Fruit fly (Drosophila melanogaster) whole organism, embryonic: ENCODE data around the gene CG12768.

Experiments
- Atf6 ChIP-seq: fragments of 200-800 bp; sonication (Bioruptor generic); IDR thresholded peaks from 2 replicates; pipeline ENCODE4 v1.3.6; 2022; ENCODE audit warnings: missing biosample characterization, missing genetic modification characterization
- CG10209 ChIP-seq: fragments of 200-800 bp; sonication (Bioruptor generic); optimal IDR thresholded peaks from 3 replicates; lab custom pipeline; 2017; ENCODE audit warnings: missing biosample characterization, mild to moderate bottlenecking, missing genetic modification characterization, missing genetic modification reagents
- CG11398 ChIP-seq: fragments of 200-800 bp; sonication (Bioruptor generic); optimal IDR thresholded peaks from 2 replicates; lab custom pipeline; 2016; ENCODE audit warnings: missing biosample characterization, missing genetic modification characterization
- CG12236 ChIP-seq: fragments of 200-800 bp; sonication (Bioruptor generic); optimal IDR thresholded peaks from 2 replicates; lab custom pipeline; 2016; ENCODE audit warnings: missing biosample characterization, missing genetic modification characterization
- CG12299 ChIP-seq: fragments of 200-800 bp; sonication (Bioruptor generic); optimal IDR thresholded peaks from 2 replicates; lab custom pipeline; 2018; ENCODE audit warnings: missing biosample characterization, mild to moderate bottlenecking, missing genetic modification characterization
- CG12769 ChIP-seq: fragments of 200-800 bp; sonication (Bioruptor generic); optimal IDR thresholded peaks from 2 replicates; lab custom pipeline; 2019; ENCODE audit warnings: missing biosample characterization, mild to moderate bottlenecking, missing genetic modification characterization, moderate library complexity
- CG13624 ChIP-seq: fragments of 200-800 bp; sonication (Bioruptor generic); optimal IDR thresholded peaks from 2 replicates; lab custom pipeline; 2016; ENCODE audit warnings: missing biosample characterization, missing genetic modification characterization
- CG14860 ChIP-seq: fragments of 200-800 bp; sonication (Bioruptor generic); IDR thresholded peaks from 3 replicates; pipeline ENCODE4 v1.3.6; 2022; ENCODE audit warnings: missing biosample characterization, missing genetic modification characterization; ENCODE audit not compliant: partially characterized antibody
- CG16813 ChIP-seq: fragments of 200-800 bp; sonication (Bioruptor generic); IDR thresholded peaks from 3 replicates; pipeline ENCODE4 v1.3.6; 2022; ENCODE audit warnings: missing biosample characterization, missing genetic modification characterization; ENCODE audit not compliant: partially characterized antibody
- CG17359 ChIP-seq: fragments of 200-800 bp; sonication (Bioruptor generic); optimal IDR thresholded peaks from 3 replicates; lab custom pipeline; 2018; ENCODE audit warnings: missing biosample characterization, mild to moderate bottlenecking, missing genetic modification characterization, moderate library complexity
- CG17361 ChIP-seq: fragments of 200-800 bp; sonication (Bioruptor generic); IDR thresholded peaks from 3 replicates; pipeline ENCODE4 v1.3.6; 2022; ENCODE audit warnings: missing biosample characterization, missing genetic modification characterization
- CG17385 ChIP-seq: fragments of 200-800 bp; sonication (Bioruptor generic); optimal IDR thresholded peaks from 3 replicates; lab custom pipeline; 2018; ENCODE audit warnings: missing biosample characterization, mild to moderate bottlenecking, missing genetic modification characterization
- CG17568 ChIP-seq: fragments of 200-800 bp; sonication (Bioruptor generic); optimal IDR thresholded peaks from 2 replicates; lab custom pipeline; 2018; ENCODE audit warnings: missing biosample characterization, mild to moderate bottlenecking, missing genetic modification characterization, moderate library complexity
- CG18764 ChIP-seq: fragments of 200-800 bp; sonication (Bioruptor generic); optimal IDR thresholded peaks from 3 replicates; lab custom pipeline; 2016; ENCODE audit warnings: missing biosample characterization, missing genetic modification characterization
- CG2202 ChIP-seq: fragments of 200-800 bp; sonication (Bioruptor generic); optimal IDR thresholded peaks from 2 replicates; lab custom pipeline; 2018; ENCODE audit warnings: missing biosample characterization, mild to moderate bottlenecking, missing genetic modification characterization
- CG32767 ChIP-seq: fragments of 200-800 bp; sonication (Bioruptor generic); IDR thresholded peaks from 2 replicates; pipeline ENCODE4 v1.3.6; 2022; ENCODE audit warnings: missing biosample characterization, missing genetic modification characterization
- CG6683 ChIP-seq: fragments of 200-800 bp; sonication (Bioruptor generic); optimal IDR thresholded peaks from 2 replicates; lab custom pipeline; 2017; ENCODE audit warnings: missing biosample characterization, mild to moderate bottlenecking, missing genetic modification characterization, missing genetic modification reagents
- CG7372 ChIP-seq: fragments of 200-800 bp; sonication (Bioruptor generic); IDR thresholded peaks from 2 replicates; pipeline ENCODE4 v1.3.6; 2022; ENCODE audit warnings: missing biosample characterization, missing genetic modification characterization
- CG7786 ChIP-seq: fragments of 200-800 bp; sonication (Bioruptor generic); optimal IDR thresholded peaks from 2 replicates; lab custom pipeline; 2016; ENCODE audit warnings: missing biosample characterization, missing genetic modification characterization
- CG8478 ChIP-seq: fragments of >200 bp; optimal IDR thresholded peaks from 2 replicates; lab custom pipeline; 2018
- CoRest ChIP-seq: fragments of 200-800 bp; sonication (Bioruptor generic); optimal IDR thresholded peaks from 3 replicates; lab custom pipeline; 2018; ENCODE audit warnings: missing biosample characterization, mild to moderate bottlenecking, missing genetic modification characterization, moderate library complexity
- Dad ChIP-seq: fragments of 200-800 bp; sonication (Bioruptor generic); optimal IDR thresholded peaks from 3 replicates; lab custom pipeline; 2016; ENCODE audit warnings: missing biosample characterization, missing genetic modification characterization
- Deaf1 ChIP-seq: fragments of 200-800 bp; optimal IDR thresholded peaks from 3 replicates; lab custom pipeline; 2019; ENCODE audit warnings: missing biosample characterization, mild to moderate bottlenecking, missing genetic modification characterization, moderate library complexity
- Dip3 ChIP-seq: fragments of 200-800 bp; sonication (Bioruptor generic); optimal IDR thresholded peaks from 3 replicates; lab custom pipeline; 2016; ENCODE audit warnings: missing biosample characterization, missing genetic modification characterization
- Doc2 ChIP-seq: fragments of 200-800 bp; sonication (Bioruptor generic); IDR thresholded peaks from 2 replicates; pipeline ENCODE4 v1.3.6; 2022; ENCODE audit warnings: missing biosample characterization, missing genetic modification characterization
- Dp ChIP-seq: fragments of 200-800 bp; sonication (Bioruptor generic); optimal IDR thresholded peaks from 2 replicates; lab custom pipeline; 2018; ENCODE audit warnings: missing biosample characterization, mild to moderate bottlenecking, missing genetic modification characterization, moderate library complexity
- Fer3 ChIP-seq: fragments of 200-800 bp; sonication (Bioruptor generic); optimal IDR thresholded peaks from 2 replicates; lab custom pipeline; 2018; ENCODE audit warnings: missing biosample characterization, mild to moderate bottlenecking, missing genetic modification characterization, moderate library complexity
- H2.0 ChIP-seq: fragments of 200-800 bp; sonication (Bioruptor generic); IDR thresholded peaks from 2 replicates; pipeline ENCODE4 v1.3.6; 2022; ENCODE audit warnings: missing biosample characterization, missing genetic modification characterization
- Mrtf ChIP-seq: fragments of 200-800 bp; sonication (Bioruptor generic); IDR thresholded peaks from 3 replicates; pipeline ENCODE4 v1.3.6; 2022; ENCODE audit warnings: missing biosample characterization, missing genetic modification characterization
- NK7.1 ChIP-seq: fragments of 200-800 bp; sonication (Bioruptor generic); optimal IDR thresholded peaks from 3 replicates; lab custom pipeline; 2016; ENCODE audit warnings: missing biosample characterization, missing genetic modification characterization
- Neu2 ChIP-seq: fragments of 200-800 bp; sonication (Bioruptor generic); optimal IDR thresholded peaks from 3 replicates; lab custom pipeline; 2016; ENCODE audit warnings: missing biosample characterization, missing genetic modification characterization, borderline replicate concordance
- Nf-YB ChIP-seq: fragments of 200-800 bp; sonication (Bioruptor generic); optimal IDR thresholded peaks from 3 replicates; lab custom pipeline; 2019; ENCODE audit warnings: missing biosample characterization, mild to moderate bottlenecking, missing genetic modification characterization, moderate library complexity
- ab ChIP-seq: fragments of 200-800 bp; sonication (Bioruptor generic); optimal IDR thresholded peaks from 2 replicates; lab custom pipeline; 2016; ENCODE audit warnings: missing biosample characterization, missing genetic modification characterization
- ac ChIP-seq: fragments of 200-800 bp; sonication (Bioruptor generic); optimal IDR thresholded peaks from 3 replicates; lab custom pipeline; 2017; ENCODE audit warnings: missing biosample characterization, mild to moderate bottlenecking, missing genetic modification characterization
- ash1 ChIP-seq: fragments of 200-800 bp; sonication (Bioruptor generic); optimal IDR thresholded peaks from 2 replicates; lab custom pipeline; 2018; ENCODE audit warnings: missing biosample characterization, mild to moderate bottlenecking, missing genetic modification characterization
- bbx ChIP-seq: fragments of 200-800 bp; sonication (Bioruptor generic); IDR thresholded peaks from 2 replicates; pipeline ENCODE4 v1.3.6; 2022; ENCODE audit warnings: missing biosample characterization, missing genetic modification characterization; ENCODE audit not compliant: partially characterized antibody
- br ChIP-seq: fragments of >200 bp; optimal IDR thresholded peaks from 2 replicates; lab custom pipeline; 2017
- btn ChIP-seq: fragments of 200-800 bp; sonication (Bioruptor generic); optimal IDR thresholded peaks from 2 replicates; lab custom pipeline; 2016; ENCODE audit warnings: missing biosample characterization, missing genetic modification characterization
- chif ChIP-seq, 2 experiments: fragments of 200-800 bp; sonication (Bioruptor generic); optimal IDR thresholded peaks; 3 replicates each; lab custom pipeline; 2016; ENCODE audit warnings: missing biosample characterization in 2 of 2, missing genetic modification characterization in 2 of 2
- da ChIP-seq: fragments of 200-800 bp; sonication (Bioruptor generic); optimal IDR thresholded peaks from 2 replicates; lab custom pipeline; 2016; ENCODE audit warnings: missing biosample characterization, missing genetic modification characterization
- inv ChIP-seq: fragments of 200-800 bp; sonication (Bioruptor generic); IDR thresholded peaks from 2 replicates; pipeline ENCODE4 v1.3.6; 2022; ENCODE audit warnings: missing biosample characterization, missing genetic modification characterization; ENCODE audit not compliant: partially characterized antibody
- lov ChIP-seq, 2 experiments: fragments of 200-800 bp in 1 of 2; fragments of >200 bp in 1 of 2; sonication (Bioruptor generic) in 1 of 2; IDR thresholded peaks in 1 of 2; optimal IDR thresholded peaks in 1 of 2; 2 replicates in 1 of 2; 3 replicates in 1 of 2; pipeline versions ENCODE4 v1.3.6 to Lab custom; 2017 to 2022; ENCODE audit warnings: missing biosample characterization in 1 of 2, missing genetic modification characterization in 1 of 2
- mirr ChIP-seq: fragments of 200-800 bp; sonication (Bioruptor generic); optimal IDR thresholded peaks from 3 replicates; lab custom pipeline; 2018; ENCODE audit warnings: missing biosample characterization, mild to moderate bottlenecking, missing genetic modification characterization
- nerfin-2 ChIP-seq: fragments of 200-800 bp; sonication (Bioruptor generic); IDR thresholded peaks from 2 replicates; pipeline ENCODE4 v1.3.6; 2022; ENCODE audit warnings: missing biosample characterization, missing genetic modification characterization; ENCODE audit not compliant: partially characterized antibody
- pho ChIP-seq: fragments of 200-800 bp; sonication (Bioruptor generic); optimal IDR thresholded peaks from 2 replicates; lab custom pipeline; 2016; ENCODE audit warnings: missing biosample characterization, missing genetic modification characterization
- psq ChIP-seq: fragments of 200-800 bp; sonication (Bioruptor generic); optimal IDR thresholded peaks from 2 replicates; lab custom pipeline; 2017; ENCODE audit warnings: missing biosample characterization, missing genetic modification characterization
- pum ChIP-seq: fragments of 200-800 bp; sonication (Bioruptor generic); optimal IDR thresholded peaks from 2 replicates; lab custom pipeline; 2016; ENCODE audit warnings: missing biosample characterization, missing genetic modification characterization
- ro ChIP-seq: fragments of 200-800 bp; sonication (Bioruptor generic); IDR thresholded peaks from 2 replicates; pipeline ENCODE4 v1.3.6; 2022; ENCODE audit warnings: missing biosample characterization, missing genetic modification characterization
- sima ChIP-seq: fragments of 200-800 bp; sonication (Bioruptor generic); optimal IDR thresholded peaks from 2 replicates; lab custom pipeline; 2016; ENCODE audit warnings: missing biosample characterization, missing genetic modification characterization
- tx ChIP-seq: fragments of 200-800 bp; sonication (Bioruptor generic); optimal IDR thresholded peaks from 2 replicates; lab custom pipeline; 2016; ENCODE audit warnings: missing biosample characterization, missing genetic modification characterization

Gene CG12768

DNA sequence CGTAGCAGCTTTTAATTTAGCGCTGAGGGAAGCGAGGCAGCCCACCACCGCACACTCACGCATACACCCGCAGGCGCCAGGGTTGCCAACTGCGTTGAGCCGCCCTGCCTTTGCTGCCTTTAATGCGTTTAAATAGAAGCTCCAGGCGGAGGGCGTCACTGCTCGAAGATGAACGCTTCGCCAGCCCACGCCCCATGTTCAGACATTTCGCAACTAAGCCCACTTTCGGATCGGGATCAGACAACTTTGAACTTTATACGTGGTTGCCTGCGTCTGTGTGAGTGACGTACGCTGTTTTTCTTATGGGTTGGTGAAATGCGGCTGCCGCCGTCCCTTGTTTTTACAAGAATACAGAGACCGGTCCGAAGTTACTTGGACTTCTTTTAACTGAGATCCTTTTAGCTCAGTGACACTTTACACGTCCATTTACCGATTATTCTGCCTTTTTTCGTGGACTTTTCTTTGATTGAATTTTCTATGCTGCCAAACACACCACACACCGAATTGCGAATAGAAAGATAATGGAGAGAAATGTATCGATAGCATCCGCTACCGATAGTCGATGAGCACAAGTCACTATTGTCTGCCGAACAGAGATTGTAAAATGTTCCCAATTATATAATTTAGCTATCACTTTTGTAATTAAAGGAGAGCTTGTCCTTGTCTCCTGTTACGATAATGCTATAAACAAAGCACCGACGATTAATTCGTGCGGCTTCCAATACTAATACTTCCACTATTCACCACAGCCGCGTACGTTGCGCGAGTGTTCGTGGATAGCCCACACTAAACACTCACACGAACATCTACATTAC, 39.1 kb upstream of the CG12768 start (continued):
- TF ChIP-seq inv (peak; percentile 59), Dip3 (GFP tag; lab: Kevin White, UChicago) (no peak), CG7786 (GFP tag; lab: Kevin White, UChicago) (peak; percentile 33), ab (GFP tag; lab: Kevin White, UChicago) (no peak), da (GFP tag; lab: Kevin White, UChicago) (no peak), bbx (peak; percentile 67), CG12236 (no peak), CG12769 (tag; lab: Kevin White, UChicago) (peak; percentile 11), NK7.1 (GFP tag; lab: Kevin White, UChicago) (no peak), tx (no peak), CG10209 (GFP tag; lab: Kevin White, UChicago) (no peak), Doc2 (GFP tag; lab: Robert Waterston, UW) (no peak), ro (GFP tag; lab: Robert Waterston, UW) (no peak), CG8478 (lab: Kevin White, UChicago) (peak; percentile 51), psq (GFP tag; lab: Kevin White, UChicago) (no peak), CG18764 (no peak), mirr (GFP tag; lab: Kevin White, UChicago) (no peak), CG6683 (GFP tag; lab: Kevin White, UChicago) (no peak), CG11398 (GFP tag; lab: Kevin White, UChicago) (no peak), CG13624 (GFP tag; lab: Kevin White, UChicago) (no peak), CG17359 (tag; lab: Kevin White, UChicago) (no peak), CoRest (tag; lab: Kevin White, UChicago) (no peak), Dad (GFP tag; lab: Kevin White, UChicago) (no peak), pum (GFP tag; lab: Kevin White, UChicago) (no peak), nerfin-2 (peak; percentile 71), br (lab: Kevin White, UChicago) (no peak), CG17568 (GFP tag; lab: Kevin White, UChicago) (no peak), CG32767 (no peak), CG17385 (GFP tag; lab: Kevin White, UChicago) (no peak), ac (GFP tag; lab: Kevin White, UChicago) (no peak), ash1 (no peak), CG16813 (peak; percentile 65), sima (no peak), CG7372 (GFP tag; lab: Robert Waterston, UW) (0 out of 2 replicates have a peak, but pooled peaks have one; percentile 21), Fer3 (no peak), Atf6 (GFP tag; lab: Robert Waterston, UW) (no peak), Dp (no peak), CG2202 (tag; lab: Kevin White, UChicago) (no peak), lov (optimal IDR thresholded peaks at IDR 0.05; lab: Kevin White, UChicago) (no peak), lov (GFP tag; IDR thresholded peaks at IDR 0.05; lab: Robert Waterston, UW) (no peak), pho (GFP tag; lab: Kevin White, UChicago) (no peak), CG12299 (tag; lab: Kevin White, UChicago) (no peak), CG14860 (GFP tag; lab: Robert Waterston, UW) (peak; percentile 45; the same call in 1 of the 3 replicates), btn (GFP tag; lab: Kevin White, UChicago) (no peak), H2.0 (no peak), Nf-YB (no peak), CG17361 (GFP tag; lab: Robert Waterston, UW) (0 out of 3 replicates have a peak, but pooled peaks have one; percentile 31), Neu2 (peak; percentile 45), chif (GFP tag; optimal IDR thresholded peaks at IDR 0.05; lab: Kevin White, UChicago) (no peak), Mrtf (GFP tag; lab: Robert Waterston, UW) (no peak), Deaf1 (no peak)
